Worm (Caenorhabditis elegans) whole organism, L1 larva: ENCODE measurements around the gene nhr-121.

Source experiments
- C04F5.9 ChIP-seq: sonication (generic microtip); optimal IDR thresholded peaks from 2 replicates; lab custom pipeline; 2016; ENCODE audit warnings: missing genetic modification characterization, missing compliant biosample characterization
- F16B12.6 ChIP-seq: fragments of 150-350 bp; optimal IDR thresholded peaks from 2 replicates; lab custom pipeline; 2014; ENCODE audit warnings: missing biosample characterization, missing genetic modification characterization
- Y116A8C.19 ChIP-seq: sonication (generic microtip); optimal IDR thresholded peaks from 2 replicates; lab custom pipeline; 2016; ENCODE audit warnings: missing compliant biosample characterization, missing genetic modification characterization, borderline replicate concordance
- aha-1 ChIP-seq: fragments of 150-350 bp; optimal IDR thresholded peaks from 2 replicates; lab custom pipeline; 2014; ENCODE audit warnings: missing biosample characterization, missing genetic modification characterization
- aly-2 ChIP-seq: fragments of 150-350 bp; optimal IDR thresholded peaks from 2 replicates; lab custom pipeline; 2014; ENCODE audit warnings: missing biosample characterization, missing genetic modification characterization
- ama-1 ChIP-seq: fragments of 150-350 bp; optimal IDR thresholded peaks from 2 replicates; lab custom pipeline; 2014
- ceh-63 ChIP-seq: fragments of 200-800 bp; sonication (Bioruptor generic); optimal IDR thresholded peaks from 2 replicates; lab custom pipeline; 2018; ENCODE audit warnings: mild to moderate bottlenecking, missing genetic modification characterization, missing compliant biosample characterization
- ceh-82 ChIP-seq, 3 experiments: fragments of 150-350 bp in 1 of 3; sonication (generic microtip) in 2 of 3; optimal IDR thresholded peaks; 2 replicates each; lab custom pipeline; 2014 to 2017; ENCODE audit warnings: missing biosample characterization in 3 of 3, missing genetic modification characterization in 3 of 3
- ces-1 ChIP-seq: fragments of 150-350 bp; optimal IDR thresholded peaks from 2 replicates; lab custom pipeline; 2014; ENCODE audit warnings: missing biosample characterization, missing genetic modification reagents, missing genetic modification characterization
- dsc-1 ChIP-seq: sonication (generic microtip); optimal IDR thresholded peaks from 2 replicates; lab custom pipeline; 2016; ENCODE audit warnings: mild to moderate bottlenecking, missing genetic modification characterization, missing compliant biosample characterization
- efl-1 ChIP-seq, 4 experiments: fragments of 150-350 bp; optimal IDR thresholded peaks in 3 of 4; peaks in 1 of 4; 1 replicate in 1 of 4; 2 replicates in 3 of 4; lab custom pipeline; 2014; ENCODE audit warnings: missing biosample characterization in 2 of 4, missing genetic modification characterization in 2 of 4, missing genetic modification reagents in 2 of 4
- efl-3 ChIP-seq: fragments of 200-800 bp; sonication (Bioruptor generic); optimal IDR thresholded peaks from 2 replicates; lab custom pipeline; 2018; ENCODE audit warnings: mild to moderate bottlenecking, missing genetic modification characterization, missing compliant biosample characterization
- egl-13 ChIP-seq: sonication (generic microtip); optimal IDR thresholded peaks from 2 replicates; lab custom pipeline; 2016; ENCODE audit warnings: missing genotype, missing genetic modification reagents, missing genetic modification characterization, missing compliant biosample characterization
- ets-5 ChIP-seq: fragments of 200-800 bp; sonication (Bioruptor generic); IDR thresholded peaks from 2 replicates; pipeline ENCODE4 v1.3.6; 2022; ENCODE audit warnings: missing genetic modification characterization, missing compliant biosample characterization
- fkh-10 ChIP-seq: sonication (generic microtip); optimal IDR thresholded peaks from 2 replicates; lab custom pipeline; 2017; ENCODE audit warnings: missing biosample characterization, missing genetic modification reagents, missing genetic modification characterization
- fkh-4 ChIP-seq: sonication (generic microtip); optimal IDR thresholded peaks from 2 replicates; lab custom pipeline; 2016; ENCODE audit warnings: missing compliant biosample characterization, missing genetic modification characterization, borderline replicate concordance
- fos-1 ChIP-seq: fragments of 150-350 bp; optimal IDR thresholded peaks from 2 replicates; lab custom pipeline; 2014; ENCODE audit warnings: missing biosample characterization, missing genetic modification characterization
- hlh-17 ChIP-seq: fragments of 200-800 bp; sonication (Bioruptor generic); optimal IDR thresholded peaks from 2 replicates; lab custom pipeline; 2018; ENCODE audit warnings: missing genetic modification characterization, mild to moderate bottlenecking, missing compliant biosample characterization, moderate library complexity, borderline replicate concordance
- hlh-4 ChIP-seq: sonication (generic microtip); optimal IDR thresholded peaks from 2 replicates; lab custom pipeline; 2016; ENCODE audit warnings: mild to moderate bottlenecking, missing genetic modification characterization, missing compliant biosample characterization
- hpl-2 ChIP-seq: fragments of 150-350 bp; optimal IDR thresholded peaks from 2 replicates; lab custom pipeline; 2014; ENCODE audit warnings: missing biosample characterization, missing genetic modification reagents, missing genetic modification characterization
- isw-1 ChIP-seq: fragments of 200-800 bp; sonication (Bioruptor generic); IDR thresholded peaks from 2 replicates; pipeline ENCODE4 v1.3.6; 2022; ENCODE audit warnings: missing genetic modification characterization, missing compliant biosample characterization
- jun-1 ChIP-seq: fragments of 150-350 bp; optimal IDR thresholded peaks from 2 replicates; lab custom pipeline; 2014; ENCODE audit warnings: missing biosample characterization, missing genetic modification reagents, missing genetic modification characterization
- lin-13 ChIP-seq: fragments of 150-350 bp; optimal IDR thresholded peaks from 2 replicates; lab custom pipeline; 2014; ENCODE audit warnings: missing biosample characterization, missing genetic modification reagents, missing genetic modification characterization
- lin-15B ChIP-seq: fragments of 150-350 bp; sonication (generic microtip); optimal IDR thresholded peaks from 3 replicates; lab custom pipeline; 2014; ENCODE audit warnings: missing biosample characterization, missing genetic modification characterization
- lin-35 ChIP-seq, 2 experiments: fragments of 150-350 bp; optimal IDR thresholded peaks; 2 replicates each; lab custom pipeline; 2014; ENCODE audit warnings: missing biosample characterization in 2 of 2, missing genetic modification characterization in 2 of 2, missing genetic modification reagents in 2 of 2
- lin-39 ChIP-seq: fragments of 150-350 bp; optimal IDR thresholded peaks from 2 replicates; lab custom pipeline; 2014; ENCODE audit warnings: missing biosample characterization, missing genetic modification reagents, missing genetic modification characterization
- mab-9 ChIP-seq: fragments of 200-800 bp; sonication (Bioruptor generic); IDR thresholded peaks from 2 replicates; pipeline ENCODE4 v1.3.6; 2022; ENCODE audit warnings: missing genetic modification reagents, missing genetic modification characterization, missing compliant biosample characterization
- mef-2 ChIP-seq: fragments of 150-350 bp; optimal IDR thresholded peaks from 2 replicates; lab custom pipeline; 2014; ENCODE audit warnings: missing biosample characterization, missing genetic modification characterization
- mep-1 ChIP-seq: fragments of 150-350 bp; optimal IDR thresholded peaks from 2 replicates; lab custom pipeline; 2014; ENCODE audit warnings: missing biosample characterization, missing genetic modification characterization
- nhr-11 ChIP-seq: fragments of 150-350 bp; optimal IDR thresholded peaks from 2 replicates; lab custom pipeline; 2014; ENCODE audit warnings: missing biosample characterization, missing genetic modification characterization
- nhr-12 ChIP-seq: sonication (generic microtip); optimal IDR thresholded peaks from 2 replicates; lab custom pipeline; 2017; ENCODE audit warnings: missing biosample characterization, missing genetic modification characterization
- nhr-19 ChIP-seq: fragments of 200-800 bp; sonication (Bioruptor generic); conservative IDR thresholded peaks from 2 replicates; pipeline ENCODE4 v1.3.6; 2022; ENCODE audit warnings: missing genetic modification characterization, missing compliant biosample characterization
- nhr-20 ChIP-seq: sonication (generic microtip); optimal IDR thresholded peaks from 2 replicates; lab custom pipeline; 2016; ENCODE audit warnings: mild to moderate bottlenecking, missing genetic modification characterization, missing compliant biosample characterization
- nhr-237 ChIP-seq: fragments of 150-350 bp; optimal IDR thresholded peaks from 2 replicates; lab custom pipeline; 2014; ENCODE audit warnings: missing biosample characterization, missing genetic modification characterization
- nhr-85 ChIP-seq: sonication (generic microtip); peaks from one replicate; lab custom pipeline; 2016; ENCODE audit warnings: missing genetic modification characterization, inconsistent platforms, missing compliant biosample characterization
- pag-3 ChIP-seq: sonication (generic microtip); optimal IDR thresholded peaks from 2 replicates; lab custom pipeline; 2017; ENCODE audit warnings: missing genetic modification characterization, mild to moderate bottlenecking, missing compliant biosample characterization, antibody characterized with exemption, borderline replicate concordance; ENCODE audit not compliant: insufficient read depth
- pax-3 ChIP-seq: fragments of 200-800 bp; sonication (Bioruptor generic); optimal IDR thresholded peaks from 2 replicates; lab custom pipeline; 2018; ENCODE audit warnings: mild to moderate bottlenecking, missing genetic modification characterization, moderate library complexity, missing compliant biosample characterization
- snpc-4 ChIP-seq: fragments of 150-350 bp; optimal IDR thresholded peaks from 2 replicates; lab custom pipeline; 2014; ENCODE audit warnings: missing biosample characterization, missing genetic modification characterization
- snu-23 ChIP-seq: sonication (generic microtip); optimal IDR thresholded peaks from 2 replicates; lab custom pipeline; 2016; ENCODE audit warnings: missing genetic modification characterization, missing compliant biosample characterization
- sptf-1 ChIP-seq: fragments of 150-350 bp; optimal IDR thresholded peaks from 2 replicates; lab custom pipeline; 2014; ENCODE audit warnings: missing biosample characterization, missing genetic modification characterization
- sup-37 ChIP-seq: fragments of 200-800 bp; sonication (Bioruptor generic); optimal IDR thresholded peaks from 2 replicates; lab custom pipeline; 2018; ENCODE audit warnings: mild to moderate bottlenecking, missing genetic modification characterization, missing compliant biosample characterization
- tlp-1 ChIP-seq: fragments of 150-350 bp; optimal IDR thresholded peaks from 2 replicates; lab custom pipeline; 2014; ENCODE audit warnings: missing biosample characterization, missing genetic modification characterization
- unc-30 ChIP-seq: sonication (generic microtip); optimal IDR thresholded peaks from 2 replicates; lab custom pipeline; 2017; ENCODE audit warnings: missing biosample characterization, missing genetic modification characterization
- unc-86 ChIP-seq: sonication (generic microtip); optimal IDR thresholded peaks from 2 replicates; lab custom pipeline; 2016; ENCODE audit warnings: missing genetic modification characterization, missing compliant biosample characterization
- zag-1 ChIP-seq: fragments of 150-350 bp; optimal IDR thresholded peaks from 2 replicates; lab custom pipeline; 2014; ENCODE audit warnings: missing biosample characterization, missing genetic modification characterization
- zip-4 ChIP-seq: fragments of 200-800 bp; sonication (Bioruptor generic); optimal IDR thresholded peaks from 2 replicates; lab custom pipeline; 2018; ENCODE audit warnings: mild to moderate bottlenecking, missing genetic modification characterization, moderate library complexity, missing compliant biosample characterization
- ztf-11 ChIP-seq, 2 experiments: sonication (generic microtip); optimal IDR thresholded peaks; 2 replicates each; lab custom pipeline; 2016 to 2017; ENCODE audit warnings: missing genetic modification characterization in 2 of 2, missing biosample characterization in 1 of 2, missing compliant biosample characterization in 1 of 2
- ztf-4 ChIP-seq: fragments of 150-350 bp; optimal IDR thresholded peaks from 2 replicates; lab custom pipeline; 2014; ENCODE audit warnings: missing biosample characterization, missing genetic modification characterization

nhr-121 gene

ce11 chrIII:2474781-2475180, 20.2 kb upstream of the nhr-121 start:
- no peak for TF ChIP-seq fkh-4 (tag; lab: Kevin White, UChicago)
- TF ChIP-seq nhr-85 (tag; lab: Kevin White, UChicago), result peak; percentile 53
- no peak for TF ChIP-seq efl-1 (optimal IDR thresholded peaks at IDR 0.05; lab: Kevin White, UChicago)
- TF ChIP-seq efl-1 (GFP tag; optimal IDR thresholded peaks at IDR 0.05 in 1 of 2; lab: Kevin White, UChicago), result peak in 1 of 2 experiments; percentile 23
- no peak for TF ChIP-seq pag-3
- no peak for TF ChIP-seq zip-4 (GFP tag; lab: Kevin White, UChicago)

- TF ChIP-seq snpc-4 (no peak), sptf-1 (tag; lab: Kevin White, UChicago) (no peak), mab-9 (no peak), egl-13 (tag; lab: Kevin White, UChicago) (no peak), C04F5.9 (tag; lab: Kevin White, UChicago) (no peak), nhr-85 (tag; lab: Kevin White, UChicago) (no peak), unc-86 (tag; lab: Kevin White, UChicago) (no peak), Y116A8C.19 (tag; lab: Kevin White, UChicago) (no peak), F16B12.6 (no peak)
These were observed 18.9 kb upstream of the nhr-121 start, which contains the start of gene smg-6 for ce11 chrIII:2473554-2473953. Gene smg-6, plus strand, starts transcription at chrIII:2473854.

ce11 chrIII:2471855-2472254, 17.2 kb upstream of the nhr-121 start:
- TF ChIP-seq sptf-1 (tag; lab: Kevin White, UChicago) (no peak), nhr-237 (tag; lab: Kevin White, UChicago) (no peak), snu-23 (GFP tag; lab: Kevin White, UChicago) (peak; percentile 47), pax-3 (no peak), nhr-20 (tag; lab: Kevin White, UChicago) (peak; percentile 27), lin-35 (GFP tag; optimal IDR thresholded peaks at IDR 0.05; lab: Kevin White, UChicago) (peak; percentile 74 to 76), fkh-4 (tag; lab: Kevin White, UChicago) (no peak), lin-13 (GFP tag; lab: Kevin White, UChicago) (peak; percentile 24), ceh-63 (GFP tag; lab: Kevin White, UChicago) (no peak), zip-4 (GFP tag; lab: Kevin White, UChicago) (no peak), ets-5 (GFP tag; lab: Robert Waterston, UW) (no peak), dsc-1 (no peak), ztf-4 (tag; lab: Kevin White, UChicago) (no peak), ceh-82 (tag; optimal IDR thresholded peaks at IDR 0.05; lab: Kevin White, UChicago) (peak; percentile 23 to 73 (median 27)), fos-1 (tag; lab: Kevin White, UChicago) (no peak), mab-9 (no peak), tlp-1 (tag; lab: Kevin White, UChicago) (no peak), efl-3 (GFP tag; lab: Kevin White, UChicago) (no peak), mep-1 (peak; percentile 70), pag-3 (no peak), lin-15B (tag; lab: Kevin White, UChicago) (peak; percentile 50), hlh-17 (GFP tag; lab: Kevin White, UChicago) (no peak), jun-1 (no peak), F16B12.6 (peak; percentile 94), unc-30 (no peak), aly-2 (tag; lab: Kevin White, UChicago) (no peak), hpl-2 (GFP tag; lab: Kevin White, UChicago) (no peak), sup-37 (GFP tag; lab: Kevin White, UChicago) (no peak), snpc-4 (no peak), zag-1 (tag; lab: Kevin White, UChicago) (no peak), aha-1 (tag; lab: Kevin White, UChicago) (no peak), isw-1 (peak; percentile 34; the same call in 1 of the 2 replicates), hlh-4 (tag; lab: Kevin White, UChicago) (no peak), lin-39 (tag; lab: Kevin White, UChicago) (no peak), ama-1 (lab: Kevin White, UChicago) (no peak), egl-13 (tag; lab: Kevin White, UChicago) (no peak), Y116A8C.19 (tag; lab: Kevin White, UChicago) (no peak), nhr-85 (tag; lab: Kevin White, UChicago) (no peak), fkh-10 (no peak), ztf-11 (tag; optimal IDR thresholded peaks at IDR 0.05; lab: Kevin White, UChicago) (no peak), nhr-11 (tag; lab: Kevin White, UChicago) (no peak), nhr-12 (tag; lab: Kevin White, UChicago) (no peak), ces-1 (GFP tag; lab: Kevin White, UChicago) (no peak), nhr-19 (GFP tag; lab: Robert Waterston, UW) (peak; percentile 55), mef-2 (tag; lab: Kevin White, UChicago) (no peak)
